Worm (Caenorhabditis elegans): ENCODE results near the gene W02D7.4.

Gene W02D7.4

ce11 chrV:8327080-8327479 is 29.7 kb upstream of the W02D7.4 start:
- TF ChIP-seq cnd-1 (tag; optimal IDR thresholded peaks at IDR 0.05): no peak
- no peak for TF ChIP-seq sptf-1 (tag; optimal IDR thresholded peaks at IDR 0.05)
- TF ChIP-seq ceh-83 (GFP tag; optimal IDR thresholded peaks at IDR 0.05): no peak
- TF ChIP-seq ztf-11 (tag; optimal IDR thresholded peaks at IDR 0.05): no peak
- no peak for TF ChIP-seq ceh-43 (GFP tag; optimal IDR thresholded peaks at IDR 0.05)
- no peak for TF ChIP-seq flh-1 (GFP tag; optimal IDR thresholded peaks at IDR 0.05)
- TF ChIP-seq lsy-2 (tag; optimal IDR thresholded peaks at IDR 0.05): no peak
- no peak for TF ChIP-seq elt-1 (tag; optimal IDR thresholded peaks at IDR 0.05; ENCODE audit: borderline replicate concordance, insufficient read depth)
- no peak for TF ChIP-seq blmp-1 (tag; optimal IDR thresholded peaks at IDR 0.05)
- TF ChIP-seq nhr-28 (tag; optimal IDR thresholded peaks at IDR 0.05): no peak

ce11 chrV:8325906-8326305 is 28.5 kb upstream of the W02D7.4 start:
- TF ChIP-seq nhr-237 (tag; optimal IDR thresholded peaks at IDR 0.05) (no peak), sptf-1 (tag; optimal IDR thresholded peaks at IDR 0.05) (no peak), lin-32 (GFP tag; optimal IDR thresholded peaks at IDR 0.05) (no peak), mab-5 (tag; optimal IDR thresholded peaks at IDR 0.05) (no peak), unc-120 (tag; optimal IDR thresholded peaks at IDR 0.05; ENCODE audit: poor library complexity, severe bottlenecking) (no peak), pha-4 (tag; optimal IDR thresholded peaks at IDR 0.05) (no peak)

- TF ChIP-seq bed-3 (GFP tag; optimal IDR thresholded peaks at IDR 0.05): no peak
- TF ChIP-seq drap-1 (GFP tag; optimal IDR thresholded peaks at IDR 0.05): no peak
- TF ChIP-seq ces-1 (GFP tag; optimal IDR thresholded peaks at IDR 0.05): no peak
- TF ChIP-seq ceh-83 (GFP tag; optimal IDR thresholded peaks at IDR 0.05): no peak
- no peak for TF ChIP-seq unc-120 (tag; optimal IDR thresholded peaks at IDR 0.05; ENCODE audit: poor library complexity, severe bottlenecking)
- no peak for TF ChIP-seq nhr-237 (tag; optimal IDR thresholded peaks at IDR 0.05)
- no peak for TF ChIP-seq blmp-1 (tag; optimal IDR thresholded peaks at IDR 0.05)
- no peak for TF ChIP-seq lsy-2 (tag; optimal IDR thresholded peaks at IDR 0.05)
- no peak for TF ChIP-seq cnd-1 (tag; optimal IDR thresholded peaks at IDR 0.05)
- TF ChIP-seq sem-2 (GFP tag; optimal IDR thresholded peaks at IDR 0.05): no peak
- TF ChIP-seq flh-1 (GFP tag; optimal IDR thresholded peaks at IDR 0.05): no peak
- TF ChIP-seq unc-62 (GFP tag; optimal IDR thresholded peaks at IDR 0.05): no peak
- no peak for TF ChIP-seq lin-32 (GFP tag; optimal IDR thresholded peaks at IDR 0.05)
- no peak for TF ChIP-seq nhr-28 (tag; optimal IDR thresholded peaks at IDR 0.05)
- no peak for TF ChIP-seq snpc-4 (tag; optimal IDR thresholded peaks at IDR 0.05)
- no peak for TF ChIP-seq mep-1 (tag; optimal IDR thresholded peaks at IDR 0.05)
- no peak for TF ChIP-seq nhr-12 (tag; optimal IDR thresholded peaks at IDR 0.05)
- no peak for TF ChIP-seq ztf-11 (tag; optimal IDR thresholded peaks at IDR 0.05)
- no peak for TF ChIP-seq lin-13 (tag; optimal IDR thresholded peaks at IDR 0.05)
- TF ChIP-seq zip-8 (tag; optimal IDR thresholded peaks at IDR 0.05): no peak
Measured at ce11 chrV:8323545-8323944, 26.1 kb upstream of the W02D7.4 start.

ce11 chrV:8318135-8318534 is 20.7 kb upstream of the W02D7.4 start, which contains the start of gene clec-219:
Gene clec-219, plus strand, starts transcription at chrV:8318435.
- TF ChIP-seq cnd-1 (tag; optimal IDR thresholded peaks at IDR 0.05) (no peak), nhr-12 (tag; optimal IDR thresholded peaks at IDR 0.05) (no peak), mls-2 (tag; optimal IDR thresholded peaks at IDR 0.05) (no peak), M03D4.4 (tag; optimal IDR thresholded peaks at IDR 0.05) (no peak), nhr-237 (tag; optimal IDR thresholded peaks at IDR 0.05) (no peak)

- no peak for TF ChIP-seq nhr-28 (tag; optimal IDR thresholded peaks at IDR 0.05)
- no peak for TF ChIP-seq zip-8 (tag; optimal IDR thresholded peaks at IDR 0.05)
- no peak for TF ChIP-seq mep-1 (tag; optimal IDR thresholded peaks at IDR 0.05)
- TF ChIP-seq lin-13 (tag; optimal IDR thresholded peaks at IDR 0.05): no peak
- no peak for TF ChIP-seq snpc-4 (tag; optimal IDR thresholded peaks at IDR 0.05)
- no peak for TF ChIP-seq nhr-2 (tag; optimal IDR thresholded peaks at IDR 0.05)
- TF ChIP-seq ces-1 (GFP tag; optimal IDR thresholded peaks at IDR 0.05): no peak
- no peak for TF ChIP-seq hlh-1 (tag; optimal IDR thresholded peaks at IDR 0.05)
- TF ChIP-seq bed-3 (GFP tag; optimal IDR thresholded peaks at IDR 0.05): no peak
- TF ChIP-seq M03D4.4 (tag; optimal IDR thresholded peaks at IDR 0.05): no peak
Measured at ce11 chrV:8311210-8311609, 13.8 kb upstream of the W02D7.4 start, which contains the start of gene W02D7.12. Gene W02D7.12, plus strand, starts transcription at chrV:8311510.

ce11 chrV:8307681-8308080 is 10.3 kb upstream of the W02D7.4 start, which contains the start of gene clec-218:
Gene clec-218, plus strand, starts transcription at chrV:8307942.
- TF ChIP-seq lsy-2 (tag; optimal IDR thresholded peaks at IDR 0.05) (no peak), ztf-11 (tag; optimal IDR thresholded peaks at IDR 0.05) (no peak), snpc-4 (tag; optimal IDR thresholded peaks at IDR 0.05) (no peak), unc-62 (GFP tag; optimal IDR thresholded peaks at IDR 0.05) (no peak)
